Worm (Caenorhabditis elegans): ENCODE measurements around the gene col-76.

The col-76 gene

ce11 chrII:8256013-8256412 lies 51.9 kb downstream of the col-76 start, which contains the start of gene F35C11.7:
F35C11.7 (plus strand) TSS chrII:8256313.
- TF ChIP-seq pha-2 (tag; optimal IDR thresholded peaks at IDR 0.05) (no peak), ceh-22 (tag; optimal IDR thresholded peaks at IDR 0.05) (no peak), K02D7.2 (tag; optimal IDR thresholded peaks at IDR 0.05) (no peak), ceh-14 (tag; optimal IDR thresholded peaks at IDR 0.05) (no peak), tbx-7 (tag; optimal IDR thresholded peaks at IDR 0.05) (no peak), lim-6 (tag; optimal IDR thresholded peaks at IDR 0.05) (no peak)

Measured in whole organism, late embryonic.